Worm (Caenorhabditis elegans) whole organism, L1 larva: Measurements from ENCODE around the gene fbxa-48.
A peak's percentile ranks its signal among the peaks of the same experiment; 100 is the strongest.
"Not testable (repeated sequence)": the region's sequence is repeated elsewhere in the genome, so short reads cannot be mapped to it uniquely, and the experiment has no call there.

ENCODE experiments used
- C04F5.9 ChIP-seq: sonication (generic microtip); optimal IDR thresholded peaks from 2 replicates; lab custom pipeline; 2016; ENCODE audit warnings: missing genetic modification characterization, missing compliant biosample characterization
- C16A3.4 ChIP-seq: fragments of 150-350 bp; optimal IDR thresholded peaks from 2 replicates; lab custom pipeline; 2014; ENCODE audit warnings: missing biosample characterization, missing genetic modification characterization
- dpl-1 ChIP-seq, 3 experiments: fragments of 150-350 bp in 2 of 3; sonication (generic microtip) in 1 of 3; optimal IDR thresholded peaks; 2 replicates each; lab custom pipeline; 2014 to 2017; ENCODE audit warnings: missing biosample characterization in 3 of 3, missing genetic modification characterization in 3 of 3, missing genetic modification reagents in 3 of 3
- dsc-1 ChIP-seq: sonication (generic microtip); optimal IDR thresholded peaks from 2 replicates; lab custom pipeline; 2016; ENCODE audit warnings: mild to moderate bottlenecking, missing genetic modification characterization, missing compliant biosample characterization
- efl-1 ChIP-seq, 4 experiments: fragments of 150-350 bp; optimal IDR thresholded peaks in 3 of 4; peaks in 1 of 4; 1 replicate in 1 of 4; 2 replicates in 3 of 4; lab custom pipeline; 2014; ENCODE audit warnings: missing biosample characterization in 2 of 4, missing genetic modification characterization in 2 of 4, missing genetic modification reagents in 2 of 4
- efl-3 ChIP-seq: fragments of 200-800 bp; sonication (Bioruptor generic); optimal IDR thresholded peaks from 2 replicates; lab custom pipeline; 2018; ENCODE audit warnings: mild to moderate bottlenecking, missing genetic modification characterization, missing compliant biosample characterization
- egl-13 ChIP-seq: sonication (generic microtip); optimal IDR thresholded peaks from 2 replicates; lab custom pipeline; 2016; ENCODE audit warnings: missing genotype, missing genetic modification reagents, missing genetic modification characterization, missing compliant biosample characterization
- elt-2 ChIP-seq: sonication (generic microtip); optimal IDR thresholded peaks from 2 replicates; lab custom pipeline; 2016; ENCODE audit warnings: missing genetic modification characterization, mild to moderate bottlenecking, inconsistent platforms, missing compliant biosample characterization, missing genetic modification reagents
- fkh-10 ChIP-seq: sonication (generic microtip); optimal IDR thresholded peaks from 2 replicates; lab custom pipeline; 2017; ENCODE audit warnings: missing biosample characterization, missing genetic modification reagents, missing genetic modification characterization
- fkh-4 ChIP-seq: sonication (generic microtip); optimal IDR thresholded peaks from 2 replicates; lab custom pipeline; 2016; ENCODE audit warnings: missing compliant biosample characterization, missing genetic modification characterization, borderline replicate concordance
- fkh-8 ChIP-seq: sonication (generic microtip); optimal IDR thresholded peaks from 2 replicates; lab custom pipeline; 2016; ENCODE audit warnings: mild to moderate bottlenecking, missing genetic modification characterization, missing compliant biosample characterization
- isw-1 ChIP-seq: fragments of 200-800 bp; sonication (Bioruptor generic); IDR thresholded peaks from 2 replicates; pipeline ENCODE4 v1.3.6; 2022; ENCODE audit warnings: missing genetic modification characterization, missing compliant biosample characterization
- lsy-2 ChIP-seq, 2 experiments: fragments of 150-350 bp; optimal IDR thresholded peaks; 2 replicates each; lab custom pipeline; 2014; ENCODE audit warnings: missing biosample characterization in 2 of 2, missing genetic modification characterization in 2 of 2
- mdl-1 ChIP-seq, 2 experiments: fragments of 150-350 bp; optimal IDR thresholded peaks; 2 replicates each; lab custom pipeline; 2014 to 2017; ENCODE audit warnings: missing biosample characterization in 2 of 2, missing genetic modification characterization in 2 of 2, inconsistent platforms in 1 of 2
- nhr-11 ChIP-seq: fragments of 150-350 bp; optimal IDR thresholded peaks from 2 replicates; lab custom pipeline; 2014; ENCODE audit warnings: missing biosample characterization, missing genetic modification characterization
- nhr-12 ChIP-seq: sonication (generic microtip); optimal IDR thresholded peaks from 2 replicates; lab custom pipeline; 2017; ENCODE audit warnings: missing biosample characterization, missing genetic modification characterization
- nhr-71 ChIP-seq: sonication (generic microtip); optimal IDR thresholded peaks from 2 replicates; lab custom pipeline; 2016; ENCODE audit warnings: mild to moderate bottlenecking, missing genetic modification characterization, moderate library complexity, missing compliant biosample characterization
- nhr-76 ChIP-seq: sonication (generic microtip); optimal IDR thresholded peaks from 2 replicates; lab custom pipeline; 2017; ENCODE audit warnings: missing biosample characterization, missing genetic modification characterization
- nhr-90 ChIP-seq: sonication (generic microtip); optimal IDR thresholded peaks from 2 replicates; lab custom pipeline; 2016; ENCODE audit warnings: mild to moderate bottlenecking, missing genetic modification characterization, missing compliant biosample characterization; ENCODE audit not compliant: poor library complexity
- pag-3 ChIP-seq: sonication (generic microtip); optimal IDR thresholded peaks from 2 replicates; lab custom pipeline; 2017; ENCODE audit warnings: missing genetic modification characterization, mild to moderate bottlenecking, missing compliant biosample characterization, antibody characterized with exemption, borderline replicate concordance; ENCODE audit not compliant: insufficient read depth
- pqm-1 ChIP-seq: sonication (generic microtip); optimal IDR thresholded peaks from 3 replicates; lab custom pipeline; 2017; ENCODE audit warnings: missing biosample characterization, missing genetic modification characterization
- unc-62 ChIP-seq: fragments of 150-350 bp; optimal IDR thresholded peaks from 2 replicates; lab custom pipeline; 2014; ENCODE audit warnings: missing biosample characterization, missing genetic modification reagents, missing genetic modification characterization
- unc-98 ChIP-seq: fragments of 200-800 bp; sonication (Bioruptor generic); IDR thresholded peaks from 2 replicates; pipeline ENCODE4 v1.3.6; 2022; ENCODE audit warnings: missing genetic modification characterization, missing compliant biosample characterization
- xbp-1 ChIP-seq: sonication (generic microtip); optimal IDR thresholded peaks from 2 replicates; lab custom pipeline; 2016; ENCODE audit warnings: missing genetic modification characterization, missing compliant biosample characterization
- ztf-4 ChIP-seq: fragments of 150-350 bp; optimal IDR thresholded peaks from 2 replicates; lab custom pipeline; 2014; ENCODE audit warnings: missing biosample characterization, missing genetic modification characterization

fbxa-48 gene

ce11 chrIII:2265986-2266701 is 5.8 kb downstream of the fbxa-48 start, which contains the start of gene fbxa-9:
Gene fbxa-9, plus strand, starts transcription at chrIII:2266651.
- peak; percentile 16 for TF ChIP-seq pqm-1 (tag; lab: Kevin White, UChicago)
- no peak for TF ChIP-seq nhr-76 (tag; lab: Kevin White, UChicago)
- TF ChIP-seq elt-2 (tag; lab: Kevin White, UChicago): peak; percentile 76
- no peak for TF ChIP-seq efl-3

- TF ChIP-seq fkh-8 (tag; lab: Kevin White, UChicago) (no peak), efl-1 (optimal IDR thresholded peaks at IDR 0.05; lab: Kevin White, UChicago) (no peak), efl-1 (GFP tag; optimal IDR thresholded peaks at IDR 0.05 in 1 of 2; lab: Kevin White, UChicago) (peak in 1 of 2 experiments; percentile 72)
- TF ChIP-seq, all 84 proteins: peak for 1
Observed at ce11 chrIII:2262942-2263341, 9.0 kb downstream of the fbxa-48 start, which contains the start of gene Y54F10BM.6. Gene Y54F10BM.6, plus strand, starts transcription at chrIII:2263242.

ce11 chrIII:2261353-2261752 is 10.6 kb downstream of the fbxa-48 start, which contains the start of gene fbxa-42:
Gene fbxa-42, minus strand, starts transcription at chrIII:2261453.
- not testable (repeated sequence) for TF ChIP-seq nhr-90 (tag; lab: Kevin White, UChicago); fkh-8 (tag; lab: Kevin White, UChicago); isw-1 (GFP tag; lab: Robert Waterston, UW)
- TF ChIP-seq, all 84 proteins: peak for 0; not testable (repeated sequence) for 84

- TF ChIP-seq efl-1 (optimal IDR thresholded peaks at IDR 0.05; lab: Kevin White, UChicago): no peak
- peak in 1 of 2 experiments; percentile 92 for TF ChIP-seq efl-1 (GFP tag; optimal IDR thresholded peaks at IDR 0.05 in 1 of 2; lab: Kevin White, UChicago)
- no peak for TF ChIP-seq ztf-4 (tag; lab: Kevin White, UChicago)
- no peak for TF ChIP-seq xbp-1 (tag; lab: Kevin White, UChicago)
- no peak for TF ChIP-seq pqm-1 (tag; lab: Kevin White, UChicago)
Observed at ce11 chrIII:2259329-2259728, 12.6 kb downstream of the fbxa-48 start.

- no peak for TF ChIP-seq egl-13 (tag; lab: Kevin White, UChicago)
- TF ChIP-seq efl-1 (optimal IDR thresholded peaks at IDR 0.05; lab: Kevin White, UChicago): no peak
- TF ChIP-seq efl-1 (GFP tag; optimal IDR thresholded peaks at IDR 0.05 in 1 of 2; lab: Kevin White, UChicago): peak in 1 of 2 experiments; percentile 52
- no peak for TF ChIP-seq mdl-1 (tag; optimal IDR thresholded peaks at IDR 0.05; lab: Kevin White, UChicago)
- no peak for TF ChIP-seq nhr-71 (tag; lab: Kevin White, UChicago)
- TF ChIP-seq ztf-4 (tag; lab: Kevin White, UChicago): no peak
- TF ChIP-seq dsc-1 (tag; lab: Kevin White, UChicago): no peak
Observed at ce11 chrIII:2258863-2259262, 13.1 kb downstream of the fbxa-48 start, which contains the start of gene fbxa-43. Gene fbxa-43, minus strand, starts transcription at chrIII:2258963.

- TF ChIP-seq fkh-4 (tag; lab: Kevin White, UChicago) (no peak), lsy-2 (tag; optimal IDR thresholded peaks at IDR 0.05; lab: Kevin White, UChicago) (no peak), C16A3.4 (tag; lab: Kevin White, UChicago) (no peak), unc-62 (GFP tag; lab: Kevin White, UChicago) (no peak), C04F5.9 (tag; lab: Kevin White, UChicago) (no peak), unc-98 (GFP tag; lab: Robert Waterston, UW) (no peak)
Observed at ce11 chrIII:2255522-2255921, 16.5 kb downstream of the fbxa-48 start, which contains the start of gene fbxa-71. Gene fbxa-71, plus strand, starts transcription at chrIII:2255822.

ce11 chrIII:2253027-2253499 is 18.9 kb downstream of the fbxa-48 start, which contains the start of gene fbxa-73:
Gene fbxa-73, plus strand, starts transcription at chrIII:2253449.
- TF ChIP-seq dpl-1 (GFP tag; optimal IDR thresholded peaks at IDR 0.05; lab: Kevin White, UChicago) (no peak), nhr-11 (no peak), pqm-1 (tag; lab: Kevin White, UChicago) (peak; percentile 62), ztf-4 (tag; lab: Kevin White, UChicago) (no peak), elt-2 (tag; lab: Kevin White, UChicago) (peak; percentile 71), pag-3 (no peak), fkh-10 (GFP tag; lab: Kevin White, UChicago) (no peak), nhr-12 (tag; lab: Kevin White, UChicago) (no peak), C04F5.9 (tag; lab: Kevin White, UChicago) (no peak)
